Worm (Caenorhabditis elegans) whole organism, L2 larva: ENCODE data around the gene catp-6.

Experiments used
- C34F6.9 ChIP-seq: fragments of 150-350 bp; optimal IDR thresholded peaks from 2 replicates; lab custom pipeline; 2014; ENCODE audit warnings: missing biosample characterization, missing genetic modification characterization
- F13H6.1 ChIP-seq: sonication (generic microtip); optimal IDR thresholded peaks from 2 replicates; lab custom pipeline; 2016; ENCODE audit warnings: missing genetic modification characterization, missing compliant biosample characterization
- R02D3.7 ChIP-seq: fragments of 150-350 bp; optimal IDR thresholded peaks from 2 replicates; lab custom pipeline; 2014; ENCODE audit warnings: missing biosample characterization, missing genetic modification characterization
- ZK546.5 ChIP-seq: sonication (generic microtip); optimal IDR thresholded peaks from 2 replicates; lab custom pipeline; 2017; ENCODE audit warnings: missing biosample characterization, missing genetic modification characterization
- alr-1 ChIP-seq: fragments of 150-350 bp; optimal IDR thresholded peaks from 2 replicates; lab custom pipeline; 2014; ENCODE audit warnings: missing biosample characterization, missing genetic modification characterization
- aly-2 ChIP-seq: fragments of 150-350 bp; optimal IDR thresholded peaks from 2 replicates; lab custom pipeline; 2014; ENCODE audit warnings: missing biosample characterization, missing genetic modification characterization
- ama-1 ChIP-seq: fragments of 150-350 bp; optimal IDR thresholded peaks from 2 replicates; lab custom pipeline; 2018; ENCODE audit warnings: inconsistent platforms
- blmp-1 ChIP-seq: sonication (generic microtip); optimal IDR thresholded peaks from 2 replicates; lab custom pipeline; 2017; ENCODE audit warnings: missing genetic modification characterization, mild to moderate bottlenecking, missing compliant biosample characterization, antibody characterized with exemption, moderate library complexity; ENCODE audit not compliant: insufficient read depth
- ceh-16 ChIP-seq: fragments of 150-350 bp; optimal IDR thresholded peaks from 2 replicates; lab custom pipeline; 2014; ENCODE audit warnings: missing biosample characterization, missing genetic modification characterization
- ceh-82 ChIP-seq: fragments of 150-350 bp; optimal IDR thresholded peaks from 2 replicates; lab custom pipeline; 2014; ENCODE audit warnings: missing biosample characterization, missing genetic modification characterization
- crh-2 ChIP-seq: sonication (generic microtip); optimal IDR thresholded peaks from 2 replicates; lab custom pipeline; 2017; ENCODE audit warnings: missing biosample characterization, missing genetic modification characterization
- dmd-4 ChIP-seq: sonication (generic microtip); optimal IDR thresholded peaks from 2 replicates; lab custom pipeline; 2017; ENCODE audit warnings: missing biosample characterization, missing genetic modification characterization
- egl-27 ChIP-seq: sonication (generic microtip); optimal IDR thresholded peaks from 3 replicates; lab custom pipeline; 2017; ENCODE audit warnings: missing biosample characterization, missing genetic modification reagents, missing genetic modification characterization
- elt-1 ChIP-seq: fragments of 150-350 bp; optimal IDR thresholded peaks from 2 replicates; lab custom pipeline; 2014; ENCODE audit warnings: missing biosample characterization, missing genetic modification characterization
- elt-3 ChIP-seq: sonication (generic microtip); optimal IDR thresholded peaks from 2 replicates; lab custom pipeline; 2017; ENCODE audit warnings: missing biosample characterization, missing genetic modification characterization
- fos-1 ChIP-seq: fragments of 150-350 bp; optimal IDR thresholded peaks from 2 replicates; lab custom pipeline; 2014; ENCODE audit warnings: missing biosample characterization, missing genetic modification characterization
- gmeb-1 ChIP-seq: fragments of 150-350 bp; optimal IDR thresholded peaks from 2 replicates; lab custom pipeline; 2014; ENCODE audit warnings: missing biosample characterization, missing genetic modification characterization
- lin-11 ChIP-seq: fragments of 150-350 bp; sonication (generic microtip); optimal IDR thresholded peaks from 2 replicates; lab custom pipeline; 2014; ENCODE audit warnings: missing biosample characterization, missing genetic modification characterization, inconsistent platforms, mixed read lengths
- lin-13 ChIP-seq: fragments of 150-350 bp; optimal IDR thresholded peaks from 2 replicates; lab custom pipeline; 2014; ENCODE audit warnings: missing biosample characterization, missing genetic modification reagents, missing genetic modification characterization
- lin-39 ChIP-seq: fragments of 150-350 bp; optimal IDR thresholded peaks from 2 replicates; lab custom pipeline; 2014; ENCODE audit warnings: missing biosample characterization, missing genetic modification reagents, missing genetic modification characterization
- lsy-2 ChIP-seq, 2 experiments: fragments of 150-350 bp in 1 of 2; sonication (generic microtip) in 1 of 2; optimal IDR thresholded peaks; 2 replicates each; lab custom pipeline; 2014 to 2017; ENCODE audit warnings: missing biosample characterization in 2 of 2, missing genetic modification characterization in 2 of 2
- mab-5 ChIP-seq: fragments of 150-350 bp; optimal IDR thresholded peaks from 2 replicates; lab custom pipeline; 2014; ENCODE audit warnings: missing biosample characterization, missing genetic modification characterization
- mdl-1 ChIP-seq, 2 experiments: fragments of 150-350 bp in 1 of 2; sonication (generic microtip) in 1 of 2; optimal IDR thresholded peaks; 2 replicates each; lab custom pipeline; 2017; ENCODE audit warnings: missing biosample characterization in 2 of 2, missing genetic modification characterization in 2 of 2
- nhr-10 ChIP-seq: sonication (generic microtip); optimal IDR thresholded peaks from 2 replicates; lab custom pipeline; 2017; ENCODE audit warnings: missing biosample characterization, missing genetic modification characterization
- nhr-11 ChIP-seq: fragments of 150-350 bp; optimal IDR thresholded peaks from 2 replicates; lab custom pipeline; 2014; ENCODE audit warnings: missing biosample characterization, missing genetic modification characterization
- nhr-12 ChIP-seq: fragments of 150-350 bp; optimal IDR thresholded peaks from 2 replicates; lab custom pipeline; 2014; ENCODE audit warnings: missing biosample characterization, missing genetic modification characterization
- nhr-129 ChIP-seq: fragments of 150-350 bp; optimal IDR thresholded peaks from 2 replicates; lab custom pipeline; 2014; ENCODE audit warnings: missing biosample characterization, missing genetic modification characterization
- nhr-21 ChIP-seq: fragments of 150-350 bp; optimal IDR thresholded peaks from 2 replicates; lab custom pipeline; 2014; ENCODE audit warnings: missing biosample characterization, missing genetic modification characterization
- nhr-237 ChIP-seq: fragments of 150-350 bp; optimal IDR thresholded peaks from 2 replicates; lab custom pipeline; 2014; ENCODE audit warnings: missing biosample characterization, missing genetic modification characterization
- nhr-25 ChIP-seq: fragments of 150-350 bp; sonication (generic microtip); optimal IDR thresholded peaks from 3 replicates; lab custom pipeline; 2014; ENCODE audit warnings: missing biosample characterization, missing genetic modification characterization
- nhr-6 ChIP-seq: fragments of 150-350 bp; optimal IDR thresholded peaks from 2 replicates; lab custom pipeline; 2014; ENCODE audit warnings: missing biosample characterization, missing genetic modification characterization
- nhr-77 ChIP-seq: fragments of 150-350 bp; optimal IDR thresholded peaks from 2 replicates; lab custom pipeline; 2014; ENCODE audit warnings: missing biosample characterization, missing genetic modification characterization
- peb-1 ChIP-seq: fragments of 150-350 bp; optimal IDR thresholded peaks from 2 replicates; lab custom pipeline; 2014; ENCODE audit warnings: missing biosample characterization, missing genetic modification characterization
- sem-4 ChIP-seq: fragments of 150-350 bp; optimal IDR thresholded peaks from 2 replicates; lab custom pipeline; 2014; ENCODE audit warnings: missing biosample characterization, missing genetic modification reagents, missing genetic modification characterization
- skn-1 ChIP-seq: sonication (generic microtip); optimal IDR thresholded peaks from 2 replicates; lab custom pipeline; 2017; ENCODE audit warnings: missing biosample characterization, missing genetic modification characterization
- sma-3 ChIP-seq: sonication (generic microtip); optimal IDR thresholded peaks from 2 replicates; lab custom pipeline; 2016; ENCODE audit warnings: missing genetic modification reagents, missing genetic modification characterization, missing compliant biosample characterization
- sma-9 ChIP-seq, 2 experiments: fragments of 150-350 bp in 1 of 2; sonication (generic microtip) in 1 of 2; optimal IDR thresholded peaks; 2 replicates each; lab custom pipeline; 2014 to 2016; ENCODE audit warnings: missing genetic modification characterization in 2 of 2, mild to moderate bottlenecking in 1 of 2, missing biosample characterization in 1 of 2, missing compliant biosample characterization in 1 of 2, missing genetic modification reagents in 1 of 2, moderate library complexity in 1 of 2
- snpc-4 ChIP-seq: fragments of 150-350 bp; optimal IDR thresholded peaks from 2 replicates; lab custom pipeline; 2014; ENCODE audit warnings: missing biosample characterization, missing genetic modification characterization
- unc-39 ChIP-seq: fragments of 150-350 bp; optimal IDR thresholded peaks from 2 replicates; lab custom pipeline; 2014; ENCODE audit warnings: missing biosample characterization, missing genetic modification characterization
- unc-55 ChIP-seq: fragments of 150-350 bp; sonication (generic microtip); optimal IDR thresholded peaks from 3 replicates; lab custom pipeline; 2014; ENCODE audit warnings: missing biosample characterization, missing genetic modification reagents, missing genetic modification characterization
- unc-62 ChIP-seq: fragments of 150-350 bp; optimal IDR thresholded peaks from 2 replicates; lab custom pipeline; 2014; ENCODE audit warnings: missing biosample characterization, missing genetic modification reagents, missing genetic modification characterization
- zag-1 ChIP-seq: fragments of 150-350 bp; optimal IDR thresholded peaks from 2 replicates; lab custom pipeline; 2014; ENCODE audit warnings: missing biosample characterization, missing genetic modification characterization
- ztf-1 ChIP-seq: fragments of 200-800 bp; sonication (Bioruptor generic); conservative IDR thresholded peaks from 2 replicates; pipeline ENCODE4 v1.3.6; 2022; ENCODE audit warnings: missing genetic modification characterization, missing compliant biosample characterization
- ztf-11 ChIP-seq: sonication (generic microtip); optimal IDR thresholded peaks from 2 replicates; lab custom pipeline; 2017; ENCODE audit warnings: missing biosample characterization, missing genetic modification characterization
- ztf-4 ChIP-seq: fragments of 150-350 bp; optimal IDR thresholded peaks from 2 replicates; lab custom pipeline; 2014; ENCODE audit warnings: missing biosample characterization, missing genetic modification characterization

Gene catp-6

ce11 chrIV:9872786-9873185 is 48.4 kb upstream of the catp-6 start:
- no peak for TF ChIP-seq unc-39 (tag; lab: Kevin White, UChicago)
- peak; percentile 32 for TF ChIP-seq skn-1
- TF ChIP-seq mab-5 (tag; lab: Kevin White, UChicago), result no peak
- TF ChIP-seq dmd-4 (tag; lab: Kevin White, UChicago), result no peak
- no peak for TF ChIP-seq nhr-6 (tag; lab: Kevin White, UChicago)
- no peak for TF ChIP-seq blmp-1 (tag; lab: Kevin White, UChicago)
- TF ChIP-seq lsy-2 (tag; optimal IDR thresholded peaks at IDR 0.05; lab: Kevin White, UChicago), result peak in 1 of 2 experiments; percentile 34
- TF ChIP-seq C34F6.9 (tag; lab: Kevin White, UChicago), result peak; percentile 35
- TF ChIP-seq alr-1 (tag; lab: Kevin White, UChicago), result no peak
- no peak for TF ChIP-seq sem-4
- TF ChIP-seq R02D3.7 (tag; lab: Kevin White, UChicago), result no peak
- peak; percentile 57 for TF ChIP-seq zag-1 (tag; lab: Kevin White, UChicago)
- TF ChIP-seq F13H6.1 (tag; lab: Kevin White, UChicago), result peak; percentile 36
- TF ChIP-seq unc-62, result no peak
- TF ChIP-seq lin-13 (GFP tag; lab: Kevin White, UChicago), result no peak
- TF ChIP-seq ztf-4 (tag; lab: Kevin White, UChicago), result no peak
- TF ChIP-seq nhr-25 (tag; lab: Kevin White, UChicago), result no peak
- TF ChIP-seq ama-1, result no peak
- no peak for TF ChIP-seq sma-3
- no peak for TF ChIP-seq elt-1 (tag; lab: Kevin White, UChicago)
- peak; percentile 70 for TF ChIP-seq sma-9 (GFP tag; optimal IDR thresholded peaks at IDR 0.05; lab: Kevin White, UChicago)
- no peak for TF ChIP-seq sma-9 (tag; optimal IDR thresholded peaks at IDR 0.05; lab: Kevin White, UChicago)
- no peak for TF ChIP-seq ztf-1 (GFP tag; lab: Robert Waterston, UW)
- TF ChIP-seq elt-3, result no peak
- no peak for TF ChIP-seq lin-11 (tag; lab: Kevin White, UChicago)
- peak; percentile 81 for TF ChIP-seq fos-1
- no peak for TF ChIP-seq peb-1 (tag; lab: Kevin White, UChicago)
- no peak for TF ChIP-seq nhr-10 (tag; lab: Kevin White, UChicago)
- no peak for TF ChIP-seq ZK546.5 (tag; lab: Kevin White, UChicago)
- TF ChIP-seq crh-2, result peak; percentile 78
- TF ChIP-seq mdl-1 (tag; optimal IDR thresholded peaks at IDR 0.05; lab: Kevin White, UChicago), result no peak
- no peak for TF ChIP-seq nhr-11 (tag; lab: Kevin White, UChicago)
- TF ChIP-seq nhr-77, result no peak
- no peak for TF ChIP-seq gmeb-1
- TF ChIP-seq nhr-21 (tag; lab: Kevin White, UChicago), result no peak
- TF ChIP-seq ztf-11 (tag; lab: Kevin White, UChicago), result no peak
- TF ChIP-seq aly-2, result no peak
- no peak for TF ChIP-seq ceh-82 (tag; lab: Kevin White, UChicago)
- TF ChIP-seq egl-27 (tag; lab: Kevin White, UChicago), result no peak
- no peak for TF ChIP-seq ceh-16 (tag; lab: Kevin White, UChicago)
- no peak for TF ChIP-seq snpc-4 (tag; lab: Kevin White, UChicago)
- peak; percentile 9 for TF ChIP-seq unc-55
- no peak for TF ChIP-seq nhr-12 (tag; lab: Kevin White, UChicago)
- TF ChIP-seq nhr-237, result no peak
- TF ChIP-seq lin-39 (tag; lab: Kevin White, UChicago), result no peak
- TF ChIP-seq nhr-129, result peak; percentile 47

ce11 chrIV:9872210-9872609 is 47.8 kb upstream of the catp-6 start:
- TF ChIP-seq nhr-25 (tag; lab: Kevin White, UChicago), result peak; percentile 53
- peak; percentile 9 for TF ChIP-seq sma-9 (GFP tag; optimal IDR thresholded peaks at IDR 0.05; lab: Kevin White, UChicago)
- no peak for TF ChIP-seq sma-9 (tag; optimal IDR thresholded peaks at IDR 0.05; lab: Kevin White, UChicago)
- TF ChIP-seq unc-55, result no peak
